Worm (Caenorhabditis elegans) whole organism, young adult: ENCODE measurements around the gene F13E9.12.

Experiments used
- B0019.2 ChIP-seq: fragments of 200-800 bp; sonication (Bioruptor generic); conservative IDR thresholded peaks from 2 replicates; pipeline ENCODE4 v1.3.6; 2022; ENCODE audit warnings: missing genetic modification reagents, missing genetic modification characterization, missing compliant biosample characterization
- C06A6.2 ChIP-seq: fragments of 200-800 bp; sonication (Bioruptor generic); conservative IDR thresholded peaks from 2 replicates; pipeline ENCODE4 v1.3.6; 2022; ENCODE audit warnings: missing genetic modification characterization, missing compliant biosample characterization
- F22D6.2 ChIP-seq: sonication (generic microtip); optimal IDR thresholded peaks from 2 replicates; lab custom pipeline; 2016; ENCODE audit warnings: mild to moderate bottlenecking, missing genetic modification characterization, missing compliant biosample characterization
- F23B12.7 ChIP-seq: sonication (generic microtip); optimal IDR thresholded peaks from 2 replicates; lab custom pipeline; 2017; ENCODE audit warnings: missing genetic modification characterization, mild to moderate bottlenecking, missing compliant biosample characterization, antibody characterized with exemption, moderate library complexity; ENCODE audit not compliant: insufficient read depth
- F39B2.1 ChIP-seq: fragments of 200-800 bp; sonication (Bioruptor generic); IDR thresholded peaks from 2 replicates; pipeline ENCODE4 v1.3.6; 2022; ENCODE audit warnings: missing genetic modification reagents, missing genetic modification characterization, missing compliant biosample characterization
- F57C9.4 ChIP-seq: sonication (generic microtip); optimal IDR thresholded peaks from 2 replicates; lab custom pipeline; 2017; ENCODE audit warnings: mild to moderate bottlenecking, missing genetic modification characterization, missing compliant biosample characterization
- K11D2.4 ChIP-seq: fragments of 200-800 bp; sonication (Bioruptor generic); IDR thresholded peaks from 2 replicates; pipeline ENCODE4 v1.3.6; 2022; ENCODE audit warnings: missing genetic modification reagents, missing genetic modification characterization, missing compliant biosample characterization
- Y56A3A.18 ChIP-seq: fragments of 200-800 bp; sonication (Bioruptor generic); IDR thresholded peaks from 2 replicates; pipeline ENCODE4 v1.3.6; 2022; ENCODE audit warnings: missing genetic modification reagents, missing genetic modification characterization, missing compliant biosample characterization
- Y79H2A.3 ChIP-seq: fragments of 200-800 bp; sonication (Bioruptor generic); conservative IDR thresholded peaks from 2 replicates; pipeline ENCODE4 v1.3.6; 2022; ENCODE audit warnings: missing genetic modification reagents, missing genetic modification characterization, missing compliant biosample characterization
- ama-1 ChIP-seq, 3 experiments: fragments of 150-350 bp in 1 of 3; sonication (generic microtip) in 2 of 3; optimal IDR thresholded peaks; 2 replicates each; lab custom pipeline; 2014 to 2018; ENCODE audit warnings: missing biosample characterization in 2 of 3, missing genetic modification characterization in 2 of 3, missing genetic modification reagents in 2 of 3
- aptf-3 ChIP-seq: fragments of 200-800 bp; sonication (Bioruptor generic); IDR thresholded peaks from 2 replicates; pipeline ENCODE4 v1.3.6; 2022; ENCODE audit warnings: missing genetic modification characterization, missing compliant biosample characterization
- attf-5 ChIP-seq: fragments of 200-800 bp; sonication (Bioruptor generic); optimal IDR thresholded peaks from 2 replicates; lab custom pipeline; 2018; ENCODE audit warnings: mild to moderate bottlenecking, missing genetic modification characterization, missing compliant biosample characterization
- bed-2 ChIP-seq: fragments of 200-800 bp; sonication (Bioruptor generic); IDR thresholded peaks from 2 replicates; pipeline ENCODE4 v1.3.6; 2022; ENCODE audit warnings: missing genetic modification reagents, missing genetic modification characterization, missing compliant biosample characterization
- cebp-2 ChIP-seq: fragments of 200-800 bp; sonication (Bioruptor generic); IDR thresholded peaks from 2 replicates; pipeline ENCODE4 v1.3.6; 2022; ENCODE audit warnings: missing genetic modification characterization, missing compliant biosample characterization
- ceh-100 ChIP-seq: fragments of 200-800 bp; sonication (Bioruptor generic); IDR thresholded peaks from 2 replicates; pipeline ENCODE4 v1.3.6; 2022; ENCODE audit warnings: missing genetic modification reagents, missing genetic modification characterization, missing compliant biosample characterization
- die-1 ChIP-seq: sonication (generic microtip); optimal IDR thresholded peaks from 2 replicates; lab custom pipeline; 2016; ENCODE audit warnings: missing genotype, mild to moderate bottlenecking, missing genetic modification characterization, missing compliant biosample characterization
- dox-1 ChIP-seq: fragments of 200-800 bp; sonication (Bioruptor generic); IDR thresholded peaks from 2 replicates; pipeline ENCODE4 v1.3.6; 2022; ENCODE audit warnings: missing genetic modification reagents, missing genetic modification characterization, missing compliant biosample characterization
- dpl-1 ChIP-seq: fragments of 150-350 bp; optimal IDR thresholded peaks from 2 replicates; lab custom pipeline; 2014; ENCODE audit warnings: missing biosample characterization, missing genetic modification reagents, missing genetic modification characterization
- hlh-12 ChIP-seq: sonication (generic microtip); optimal IDR thresholded peaks from 2 replicates; lab custom pipeline; 2016; ENCODE audit warnings: missing genetic modification characterization, missing compliant biosample characterization
- hlh-26 ChIP-seq: fragments of 200-800 bp; sonication (Bioruptor generic); conservative IDR thresholded peaks from 2 replicates; pipeline ENCODE4 v1.3.6; 2022; ENCODE audit warnings: missing genetic modification reagents, missing genetic modification characterization, missing compliant biosample characterization
- hmg-1.2 ChIP-seq: fragments of 200-800 bp; sonication (Bioruptor generic); IDR thresholded peaks from 2 replicates; pipeline ENCODE4 v1.3.6; 2022; ENCODE audit warnings: missing genetic modification reagents, missing genetic modification characterization, missing compliant biosample characterization
- let-607 ChIP-seq, 2 experiments: fragments of 200-800 bp in 1 of 2; sonication (Bioruptor generic) in 1 of 2; sonication (generic microtip) in 1 of 2; optimal IDR thresholded peaks; 2 replicates each; lab custom pipeline; 2016 to 2018; ENCODE audit warnings: mild to moderate bottlenecking in 2 of 2, missing compliant biosample characterization in 2 of 2, missing genetic modification characterization in 2 of 2, moderate library complexity in 2 of 2, missing genotype in 1 of 2
- lin-35 ChIP-seq, 3 experiments: fragments of 150-350 bp in 2 of 3; sonication (generic microtip) in 1 of 3; optimal IDR thresholded peaks; 2 replicates each; lab custom pipeline; 2014 to 2018; ENCODE audit warnings: missing biosample characterization in 3 of 3, missing genetic modification characterization in 3 of 3, missing genetic modification reagents in 3 of 3
- lir-1 ChIP-seq: fragments of 200-800 bp; sonication (Bioruptor generic); conservative IDR thresholded peaks from 2 replicates; pipeline ENCODE4 v1.3.6; 2022; ENCODE audit warnings: missing genetic modification reagents, missing genetic modification characterization, missing compliant biosample characterization
- lsl-1 ChIP-seq: fragments of 200-800 bp; sonication (Bioruptor generic); optimal IDR thresholded peaks from 2 replicates; lab custom pipeline; 2018; ENCODE audit warnings: mild to moderate bottlenecking, missing genetic modification characterization, moderate library complexity, missing compliant biosample characterization
- mcd-1 ChIP-seq: fragments of 200-800 bp; sonication (Bioruptor generic); IDR thresholded peaks from 2 replicates; pipeline ENCODE4 v1.3.6; 2022; ENCODE audit warnings: missing genetic modification reagents, missing genetic modification characterization, missing compliant biosample characterization
- mel-28 ChIP-seq: sonication (generic microtip); optimal IDR thresholded peaks from 2 replicates; lab custom pipeline; 2016; ENCODE audit warnings: borderline replicate concordance, mild to moderate bottlenecking, missing genetic modification characterization, missing compliant biosample characterization
- nfya-2 ChIP-seq: fragments of 200-800 bp; sonication (Bioruptor generic); IDR thresholded peaks from 2 replicates; pipeline ENCODE4 v1.3.6; 2022; ENCODE audit warnings: missing genetic modification reagents, missing genetic modification characterization, missing compliant biosample characterization
- nhr-27 ChIP-seq: fragments of 200-800 bp; sonication (Bioruptor generic); optimal IDR thresholded peaks from 2 replicates; lab custom pipeline; 2018; ENCODE audit warnings: mild to moderate bottlenecking, missing genetic modification characterization, moderate library complexity, missing compliant biosample characterization
- nhr-80 ChIP-seq: sonication (generic microtip); optimal IDR thresholded peaks from 2 replicates; lab custom pipeline; 2016; ENCODE audit warnings: missing genetic modification characterization, missing compliant biosample characterization
- rpc-1 ChIP-seq, 2 experiments: fragments of 150-350 bp in 1 of 2; sonication (generic microtip) in 1 of 2; optimal IDR thresholded peaks; 2 replicates each; lab custom pipeline; 2014 to 2018; ENCODE audit warnings: missing biosample characterization in 1 of 2, missing genetic modification characterization in 1 of 2, missing genetic modification reagents in 1 of 2, missing genotype in 1 of 2
- sdz-38 ChIP-seq: sonication (generic microtip); optimal IDR thresholded peaks from 2 replicates; lab custom pipeline; 2016; ENCODE audit warnings: missing genotype, missing genetic modification characterization, missing compliant biosample characterization
- snpc-1.3 ChIP-seq: sonication (generic microtip); optimal IDR thresholded peaks from 2 replicates; lab custom pipeline; 2017; ENCODE audit warnings: missing genetic modification characterization, mild to moderate bottlenecking, missing compliant biosample characterization, antibody characterized with exemption, moderate library complexity, missing genotype, missing genetic modification reagents; ENCODE audit not compliant: insufficient read depth
- snpc-3.4 ChIP-seq: sonication (generic microtip); optimal IDR thresholded peaks from 2 replicates; lab custom pipeline; 2017; ENCODE audit warnings: missing genetic modification characterization, mild to moderate bottlenecking, missing compliant biosample characterization, antibody characterized with exemption, moderate library complexity, missing genotype, missing genetic modification reagents
- snpc-4 ChIP-seq, 5 experiments: fragments of 150-350 bp in 1 of 5; sonication (generic microtip) in 4 of 5; optimal IDR thresholded peaks; 2 replicates each; lab custom pipeline; 2014 to 2018; ENCODE audit warnings: missing genetic modification characterization in 5 of 5, missing biosample characterization in 3 of 5, antibody characterized with exemption in 2 of 5, mild to moderate bottlenecking in 2 of 5, missing compliant biosample characterization in 2 of 5, missing genotype in 2 of 5, moderate library complexity in 2 of 5, missing genetic modification reagents in 1 of 5
- tbx-9 ChIP-seq: sonication (generic microtip); optimal IDR thresholded peaks from 2 replicates; lab custom pipeline; 2016; ENCODE audit warnings: borderline replicate concordance, missing genetic modification characterization, inconsistent platforms, missing compliant biosample characterization
- zim-3 ChIP-seq: sonication (generic microtip); optimal IDR thresholded peaks from 2 replicates; lab custom pipeline; 2017; ENCODE audit warnings: mild to moderate bottlenecking, missing genetic modification characterization, moderate library complexity, missing compliant biosample characterization
- ztf-18 ChIP-seq: sonication (generic microtip); optimal IDR thresholded peaks from 2 replicates; lab custom pipeline; 2016; ENCODE audit warnings: missing genotype, mild to moderate bottlenecking, missing genetic modification characterization, missing compliant biosample characterization
- ztf-28 ChIP-seq: fragments of 200-800 bp; sonication (Bioruptor generic); IDR thresholded peaks from 2 replicates; pipeline ENCODE4 v1.3.6; 2022; ENCODE audit warnings: missing genetic modification reagents, missing genetic modification characterization, missing compliant biosample characterization
- ztf-6 ChIP-seq: fragments of 200-800 bp; sonication (Bioruptor generic); IDR thresholded peaks from 2 replicates; pipeline ENCODE4 v1.3.6; 2022; ENCODE audit warnings: missing genetic modification reagents, missing genetic modification characterization, missing compliant biosample characterization

F13E9.12 gene

ce11 chrIV:10851136-10851535, 23.3 kb downstream of the F13E9.12 start:
- TF ChIP-seq Y79H2A.3 (no peak), ztf-18 (tag; lab: Kevin White, UChicago) (no peak), mel-28 (tag; lab: Kevin White, UChicago) (no peak), B0019.2 (GFP tag; lab: Robert Waterston, UW) (no peak)

- TF ChIP-seq K11D2.4 (GFP tag; lab: Robert Waterston, UW) (no peak), lir-1 (GFP tag; lab: Robert Waterston, UW) (no peak), snpc-1.3 (tag; lab: Kevin White, UChicago) (no peak), ama-1 (optimal IDR thresholded peaks at IDR 0.05; lab: Kevin White, UChicago) (no peak), ama-1 (GFP tag; optimal IDR thresholded peaks at IDR 0.05; lab: Kevin White, UChicago) (no peak), let-607 (tag; optimal IDR thresholded peaks at IDR 0.05; lab: Kevin White, UChicago) (no peak), ceh-100 (no peak), Y56A3A.18 (GFP tag; lab: Robert Waterston, UW) (no peak), nfya-2 (no peak), hmg-1.2 (peak; percentile 24; the same call in 1 of the 2 replicates), rpc-1 (optimal IDR thresholded peaks at IDR 0.05; lab: Kevin White, UChicago) (no peak), rpc-1 (tag; optimal IDR thresholded peaks at IDR 0.05; lab: Kevin White, UChicago) (no peak), bed-2 (GFP tag; lab: Robert Waterston, UW) (no peak), dpl-1 (GFP tag; lab: Kevin White, UChicago) (no peak), sdz-38 (no peak), F23B12.7 (tag; lab: Kevin White, UChicago) (peak; percentile 44), zim-3 (tag; lab: Kevin White, UChicago) (no peak), F57C9.4 (tag; lab: Kevin White, UChicago) (no peak), F22D6.2 (tag; lab: Kevin White, UChicago) (no peak), tbx-9 (tag; lab: Kevin White, UChicago) (no peak), die-1 (tag; lab: Kevin White, UChicago) (no peak), attf-5 (GFP tag; lab: Kevin White, UChicago) (peak; percentile 47), snpc-3.4 (no peak), mcd-1 (GFP tag; lab: Robert Waterston, UW) (peak; percentile 24; the same call in 1 of the 2 replicates), cebp-2 (GFP tag; lab: Robert Waterston, UW) (no peak), nhr-80 (tag; lab: Kevin White, UChicago) (peak; percentile 1), snpc-4 (GFP tag; optimal IDR thresholded peaks at IDR 0.05; lab: Kevin White, UChicago) (no peak), snpc-4 (tag; optimal IDR thresholded peaks at IDR 0.05; lab: Kevin White, UChicago) (peak in 1 of 4 experiments; percentile 13), ztf-28 (no peak), dox-1 (GFP tag; lab: Robert Waterston, UW) (0 out of 2 replicates have a peak, but pooled peaks have one; percentile 28), mel-28 (tag; lab: Kevin White, UChicago) (no peak), ztf-18 (tag; lab: Kevin White, UChicago) (no peak), hlh-12 (tag; lab: Kevin White, UChicago) (no peak), lin-35 (GFP tag; optimal IDR thresholded peaks at IDR 0.05; lab: Kevin White, UChicago) (no peak), ztf-6 (GFP tag; lab: Robert Waterston, UW) (no peak), nhr-27 (tag; lab: Kevin White, UChicago) (no peak), F39B2.1 (no peak), aptf-3 (GFP tag; lab: Robert Waterston, UW) (no peak), lsl-1 (GFP tag; lab: Kevin White, UChicago) (peak; percentile 50), C06A6.2 (no peak), hlh-26 (GFP tag; lab: Robert Waterston, UW) (no peak)
Observed at ce11 chrIV:10842705-10843364, 31.6 kb downstream of the F13E9.12 start, which contains the start of gene T11G6.5. Gene T11G6.5 (minus strand): TSS chrIV:10842755.
